Worm (Caenorhabditis elegans) whole organism, young adult: ENCODE data around the gene Y71H2AM.1.

Source experiments
- B0019.2 ChIP-seq: fragments of 200-800 bp; sonication (Bioruptor generic); conservative IDR thresholded peaks from 2 replicates; pipeline ENCODE4 v1.3.6; 2022; ENCODE audit warnings: missing genetic modification reagents, missing genetic modification characterization, missing compliant biosample characterization
- C06A6.2 ChIP-seq: fragments of 200-800 bp; sonication (Bioruptor generic); conservative IDR thresholded peaks from 2 replicates; pipeline ENCODE4 v1.3.6; 2022; ENCODE audit warnings: missing genetic modification characterization, missing compliant biosample characterization
- attf-6 ChIP-seq: fragments of 200-800 bp; sonication (Bioruptor generic); IDR thresholded peaks from 2 replicates; pipeline ENCODE4 v1.3.6; 2022; ENCODE audit warnings: missing genetic modification reagents, missing genetic modification characterization, missing compliant biosample characterization
- bed-2 ChIP-seq: fragments of 200-800 bp; sonication (Bioruptor generic); IDR thresholded peaks from 2 replicates; pipeline ENCODE4 v1.3.6; 2022; ENCODE audit warnings: missing genetic modification reagents, missing genetic modification characterization, missing compliant biosample characterization
- ceh-27 ChIP-seq: fragments of 200-800 bp; sonication (Bioruptor generic); optimal IDR thresholded peaks from 2 replicates; lab custom pipeline; 2018; ENCODE audit warnings: mild to moderate bottlenecking, missing genetic modification characterization, moderate library complexity, missing compliant biosample characterization
- lin-35 ChIP-seq, 3 experiments: fragments of 150-350 bp in 2 of 3; sonication (generic microtip) in 1 of 3; optimal IDR thresholded peaks; 2 replicates each; lab custom pipeline; 2014 to 2018; ENCODE audit warnings: missing biosample characterization in 3 of 3, missing genetic modification characterization in 3 of 3, missing genetic modification reagents in 3 of 3
- lin-54 ChIP-seq: fragments of 200-800 bp; sonication (Bioruptor generic); optimal IDR thresholded peaks from 2 replicates; lab custom pipeline; 2018; ENCODE audit warnings: mild to moderate bottlenecking, missing genetic modification characterization, missing compliant biosample characterization
- repo-1 ChIP-seq: sonication (generic microtip); optimal IDR thresholded peaks from 2 replicates; lab custom pipeline; 2017; ENCODE audit warnings: mild to moderate bottlenecking, missing genetic modification characterization, missing compliant biosample characterization
- rpc-1 ChIP-seq, 2 experiments: fragments of 150-350 bp in 1 of 2; sonication (generic microtip) in 1 of 2; optimal IDR thresholded peaks; 2 replicates each; lab custom pipeline; 2014 to 2018; ENCODE audit warnings: missing biosample characterization in 1 of 2, missing genetic modification characterization in 1 of 2, missing genetic modification reagents in 1 of 2, missing genotype in 1 of 2
- zfh-2 ChIP-seq: fragments of 200-800 bp; sonication (Bioruptor generic); conservative IDR thresholded peaks from 2 replicates; pipeline ENCODE4 v1.3.6; 2022; ENCODE audit warnings: missing genetic modification reagents, missing genetic modification characterization, missing compliant biosample characterization
- ztf-3 ChIP-seq: fragments of 200-800 bp; sonication (Bioruptor generic); optimal IDR thresholded peaks from 2 replicates; lab custom pipeline; 2018; ENCODE audit warnings: mild to moderate bottlenecking, missing genetic modification characterization, missing compliant biosample characterization

ce11 chrIII:2780283-2780682 is 46.6 kb upstream of the Y71H2AM.1 start:
- TF ChIP-seq lin-54 (no peak), attf-6 (GFP tag; lab: Robert Waterston, UW) (no peak), zfh-2 (no peak), ceh-27 (GFP tag; lab: Kevin White, UChicago) (no peak), B0019.2 (GFP tag; lab: Robert Waterston, UW) (no peak), C06A6.2 (GFP tag; lab: Robert Waterston, UW) (no peak), rpc-1 (optimal IDR thresholded peaks at IDR 0.05; lab: Kevin White, UChicago) (no peak), rpc-1 (tag; optimal IDR thresholded peaks at IDR 0.05; lab: Kevin White, UChicago) (no peak), lin-35 (GFP tag; optimal IDR thresholded peaks at IDR 0.05; lab: Kevin White, UChicago) (no peak), ztf-3 (GFP tag; lab: Kevin White, UChicago) (no peak), repo-1 (no peak), bed-2 (GFP tag; lab: Robert Waterston, UW) (no peak)
